Worm (Caenorhabditis elegans) whole organism, late embryonic: ENCODE data around the gene F07H5.7.

Experiments
- ama-1 ChIP-seq: fragments of 150-350 bp; optimal IDR thresholded peaks from 2 replicates; lab custom pipeline; 2014
- ceh-31 ChIP-seq: sonication (generic microtip); optimal IDR thresholded peaks from 2 replicates; lab custom pipeline; 2016; ENCODE audit warnings: missing genetic modification characterization, missing compliant biosample characterization
- dmd-4 ChIP-seq: sonication (generic microtip); optimal IDR thresholded peaks from 2 replicates; lab custom pipeline; 2016; ENCODE audit warnings: borderline replicate concordance, missing genetic modification characterization, missing compliant biosample characterization
- nfya-1 ChIP-seq: sonication (generic microtip); optimal IDR thresholded peaks from 2 replicates; lab custom pipeline; 2017; ENCODE audit warnings: missing genetic modification characterization, mild to moderate bottlenecking, missing compliant biosample characterization, antibody characterized with exemption, moderate library complexity
- pag-3 ChIP-seq: sonication (generic microtip); optimal IDR thresholded peaks from 2 replicates; lab custom pipeline; 2016; ENCODE audit warnings: missing compliant biosample characterization, missing genetic modification characterization, borderline replicate concordance
- pax-1 ChIP-seq: fragments of 150-350 bp; optimal IDR thresholded peaks from 2 replicates; lab custom pipeline; 2014; ENCODE audit warnings: missing biosample characterization, missing genetic modification characterization

ce11 chrII:8813659-8814058, 19.7 kb upstream of the F07H5.7 start:
- TF ChIP-seq nfya-1 (tag; lab: Kevin White, UChicago) (no peak), ama-1 (lab: Kevin White, UChicago) (no peak), pag-3 (tag; lab: Kevin White, UChicago) (no peak), ceh-31 (tag; lab: Kevin White, UChicago) (no peak), dmd-4 (tag; lab: Kevin White, UChicago) (no peak), pax-1 (tag; lab: Kevin White, UChicago) (no peak)
